Fruit fly (Drosophila melanogaster): Measurements from ENCODE around the gene CG42594.

DNA sequence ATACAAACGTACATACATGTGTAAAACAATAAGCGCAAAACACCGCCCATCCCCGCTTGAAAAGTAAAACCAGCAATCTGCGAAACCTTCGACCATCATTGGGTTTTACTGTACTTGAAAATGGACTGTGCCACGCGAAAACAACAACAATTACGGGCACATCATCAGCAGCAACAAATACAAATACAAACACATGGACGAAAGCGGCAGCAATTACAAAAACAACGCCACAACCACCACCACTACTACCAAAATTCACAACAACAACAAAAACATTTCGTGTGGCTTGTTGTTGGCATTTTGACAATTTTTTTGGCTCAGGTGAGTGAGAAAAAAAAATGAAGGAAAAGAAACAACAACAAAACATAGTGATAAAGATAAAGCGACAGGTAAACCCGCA, 99.9 kb downstream of the CG42594 start:
- TF ChIP-seq CG8632 (GFP tag; optimal IDR thresholded peaks at IDR 0.05) (no peak), CG11294 (GFP tag; IDR thresholded peaks at IDR 0.05) (no peak), salr (GFP tag; optimal IDR thresholded peaks at IDR 0.05) (no peak), fd59A (GFP tag; optimal IDR thresholded peaks at IDR 0.05) (no peak), vri (GFP tag; optimal IDR thresholded peaks at IDR 0.05) (no peak), Lpt (GFP tag; optimal IDR thresholded peaks at IDR 0.05) (no peak), CG15336 (GFP tag; IDR thresholded peaks at IDR 0.05) (no peak), CG32006 (GFP tag; optimal IDR thresholded peaks at IDR 0.05) (no peak), fkh (GFP tag; optimal IDR thresholded peaks at IDR 0.05) (peak; percentile 4), esn (GFP tag; optimal IDR thresholded peaks at IDR 0.05) (no peak), CG8319 (GFP tag; optimal IDR thresholded peaks at IDR 0.05) (no peak)

All from whole organism, prepupa.